Worm (Caenorhabditis elegans): ENCODE measurements around the gene Y53C12A.10.
A peak's percentile ranks its signal among the peaks of the same experiment; 100 is the strongest.

The Y53C12A.10 gene

ce11 chrII:9741400-9741799, 36.8 kb upstream of the Y53C12A.10 start (continued):
- TF ChIP-seq F55B11.4 (tag; optimal IDR thresholded peaks at IDR 0.05; ENCODE audit: borderline replicate concordance, insufficient read depth): no peak
- no peak for TF ChIP-seq nhr-90 (tag; optimal IDR thresholded peaks at IDR 0.05)
- no peak for TF ChIP-seq rpc-1 (optimal IDR thresholded peaks at IDR 0.05)
- TF ChIP-seq rpc-1 (tag; optimal IDR thresholded peaks at IDR 0.05): no peak
- no peak for TF ChIP-seq D2030.7 (GFP tag; IDR thresholded peaks at IDR 0.05)
- no peak for TF ChIP-seq akir-1 (GFP tag; optimal IDR thresholded peaks at IDR 0.05)
- no peak for TF ChIP-seq F22D6.2 (tag; optimal IDR thresholded peaks at IDR 0.05)
- TF ChIP-seq F52B5.7 (tag; optimal IDR thresholded peaks at IDR 0.05): no peak
- no peak for TF ChIP-seq lin-26 (GFP tag; IDR thresholded peaks at IDR 0.05)
- no peak for TF ChIP-seq hmg-1.2 (GFP tag; IDR thresholded peaks at IDR 0.05)
- no peak for TF ChIP-seq ekl-4 (GFP tag; IDR thresholded peaks at IDR 0.05)
- TF ChIP-seq nhr-120 (GFP tag; IDR thresholded peaks at IDR 0.05): no peak
- no peak for TF ChIP-seq F49E8.2 (tag; optimal IDR thresholded peaks at IDR 0.05; ENCODE audit: insufficient read depth)
- TF ChIP-seq ztf-26 (tag; optimal IDR thresholded peaks at IDR 0.05): no peak
- no peak for TF ChIP-seq rcor-1 (GFP tag; IDR thresholded peaks at IDR 0.05)
- no peak for TF ChIP-seq madf-8 (GFP tag; conservative IDR thresholded peaks at IDR 0.05)
- TF ChIP-seq tbp1 (GFP tag; optimal IDR thresholded peaks at IDR 0.05): peak; percentile 33
- TF ChIP-seq B0336.3 (GFP tag; IDR thresholded peaks at IDR 0.05): no peak
- no peak for TF ChIP-seq madf-6 (GFP tag; IDR thresholded peaks at IDR 0.05)
- TF ChIP-seq mel-28 (tag; optimal IDR thresholded peaks at IDR 0.05; ENCODE audit: borderline replicate concordance): no peak
- no peak for TF ChIP-seq F10E7.11 (tag; optimal IDR thresholded peaks at IDR 0.05)
- 0 out of 2 replicates have a peak, but pooled peaks have one; percentile 17 for TF ChIP-seq let-526 (GFP tag; IDR thresholded peaks at IDR 0.05)
- TF ChIP-seq C17E4.6 (GFP tag; IDR thresholded peaks at IDR 0.05): no peak
- peak; percentile 2 for TF ChIP-seq ztf-22 (GFP tag; optimal IDR thresholded peaks at IDR 0.05)
- TF ChIP-seq snpc-1.3 (tag; optimal IDR thresholded peaks at IDR 0.05; ENCODE audit: insufficient read depth): no peak
- no peak for TF ChIP-seq ceh-58 (GFP tag; IDR thresholded peaks at IDR 0.05)
- TF ChIP-seq lin-35 (GFP tag; optimal IDR thresholded peaks at IDR 0.05): no peak
- TF ChIP-seq aptf-3 (GFP tag; IDR thresholded peaks at IDR 0.05): no peak
- no peak for TF ChIP-seq ceh-91 (GFP tag; IDR thresholded peaks at IDR 0.05)
- TF ChIP-seq attf-3 (GFP tag; conservative IDR thresholded peaks at IDR 0.05): no peak
- no peak for TF ChIP-seq ztf-28 (GFP tag; IDR thresholded peaks at IDR 0.05)
- TF ChIP-seq tbx-9 (tag; optimal IDR thresholded peaks at IDR 0.05; ENCODE audit: borderline replicate concordance): no peak
- TF ChIP-seq ets-4 (GFP tag; optimal IDR thresholded peaks at IDR 0.05): no peak
- TF ChIP-seq attf-6 (GFP tag; IDR thresholded peaks at IDR 0.05): no peak

ce11 chrII:9740552-9740951, 35.9 kb upstream of the Y53C12A.10 start:
- TF ChIP-seq let-607 (tag; optimal IDR thresholded peaks at IDR 0.05) (peak; percentile 61 to 69), T07F8.4 (tag; optimal IDR thresholded peaks at IDR 0.05) (no peak), hmg-1.2 (GFP tag; IDR thresholded peaks at IDR 0.05) (0 out of 2 replicates have a peak, but pooled peaks have one; percentile 11), efl-1 (GFP tag; optimal IDR thresholded peaks at IDR 0.05) (no peak), nhr-120 (GFP tag; IDR thresholded peaks at IDR 0.05) (no peak), nfya-1 (tag; optimal IDR thresholded peaks at IDR 0.05; ENCODE audit: borderline replicate concordance, insufficient read depth) (no peak), athp-1 (tag; optimal IDR thresholded peaks at IDR 0.05) (no peak), snpc-4 (GFP tag; optimal IDR thresholded peaks at IDR 0.05) (no peak), snpc-4 (tag; optimal IDR thresholded peaks at IDR 0.05) (peak in 1 of 4 experiments; percentile 4), T26A5.8 (tag; optimal IDR thresholded peaks at IDR 0.05) (no peak), ets-4 (GFP tag; optimal IDR thresholded peaks at IDR 0.05) (peak; percentile 3), ztf-22 (GFP tag; optimal IDR thresholded peaks at IDR 0.05) (peak; percentile 76), tbp1 (GFP tag; optimal IDR thresholded peaks at IDR 0.05) (peak; percentile 13), pbrm-1 (GFP tag; IDR thresholded peaks at IDR 0.05) (0 out of 2 replicates have a peak, but pooled peaks have one; percentile 41), nhr-90 (tag; optimal IDR thresholded peaks at IDR 0.05) (peak; percentile 38), ceh-27 (GFP tag; optimal IDR thresholded peaks at IDR 0.05) (no peak), C17E4.6 (GFP tag; IDR thresholded peaks at IDR 0.05) (no peak), Y53G8AR.9 (GFP tag; conservative IDR thresholded peaks at IDR 0.05) (0 out of 2 replicates have a peak, but pooled peaks have one; percentile 47), sptf-2 (GFP tag; optimal IDR thresholded peaks at IDR 0.05) (no peak), nhr-80 (tag; optimal IDR thresholded peaks at IDR 0.05) (peak; percentile 86), Y56A3A.18 (GFP tag; IDR thresholded peaks at IDR 0.05) (0 out of 2 replicates have a peak, but pooled peaks have one; percentile 8), atf-7 (tag; optimal IDR thresholded peaks at IDR 0.05) (no peak)

Data from whole organism, young adult.